Worm (Caenorhabditis elegans) whole organism, young adult: ENCODE results near the gene F42A9.9.

Experiments used
- F22D6.2 ChIP-seq: sonication (generic microtip); optimal IDR thresholded peaks from 2 replicates; lab custom pipeline; 2016; ENCODE audit warnings: mild to moderate bottlenecking, missing genetic modification characterization, missing compliant biosample characterization
- Y67H2A.10 ChIP-seq: fragments of 200-800 bp; sonication (Bioruptor generic); conservative IDR thresholded peaks from 2 replicates; pipeline ENCODE4 v1.3.6; 2022; ENCODE audit warnings: missing genetic modification reagents, missing genetic modification characterization, missing compliant biosample characterization
- ceh-40 ChIP-seq: fragments of 200-800 bp; sonication (Bioruptor generic); IDR thresholded peaks from 2 replicates; pipeline ENCODE4 v1.3.6; 2022; ENCODE audit warnings: missing genetic modification characterization, missing compliant biosample characterization
- efl-1 ChIP-seq: fragments of 150-350 bp; optimal IDR thresholded peaks from 2 replicates; lab custom pipeline; 2014; ENCODE audit warnings: missing biosample characterization, missing genetic modification reagents, missing genetic modification characterization
- egl-18 ChIP-seq: fragments of 200-800 bp; sonication (Bioruptor generic); IDR thresholded peaks from 2 replicates; pipeline ENCODE4 v1.3.6; 2022; ENCODE audit warnings: missing genetic modification reagents, missing genetic modification characterization, missing compliant biosample characterization
- pha-4 ChIP-seq: fragments of 150-350 bp; sonication (generic microtip); optimal IDR thresholded peaks from 2 replicates; lab custom pipeline; 2014; ENCODE audit warnings: missing biosample characterization, missing genetic modification reagents, missing genetic modification characterization
- repo-1 ChIP-seq: sonication (generic microtip); optimal IDR thresholded peaks from 2 replicates; lab custom pipeline; 2017; ENCODE audit warnings: mild to moderate bottlenecking, missing genetic modification characterization, missing compliant biosample characterization
- somi-1 ChIP-seq: fragments of 200-800 bp; sonication (Bioruptor generic); optimal IDR thresholded peaks from 2 replicates; lab custom pipeline; 2018; ENCODE audit warnings: mild to moderate bottlenecking, missing genetic modification characterization, missing compliant biosample characterization
- ztf-18 ChIP-seq: sonication (generic microtip); optimal IDR thresholded peaks from 2 replicates; lab custom pipeline; 2016; ENCODE audit warnings: missing genotype, mild to moderate bottlenecking, missing genetic modification characterization, missing compliant biosample characterization
- ztf-6 ChIP-seq: fragments of 200-800 bp; sonication (Bioruptor generic); IDR thresholded peaks from 2 replicates; pipeline ENCODE4 v1.3.6; 2022; ENCODE audit warnings: missing genetic modification reagents, missing genetic modification characterization, missing compliant biosample characterization

ce11 chrIV:8629609-8630052 lies 9.0 kb downstream of the F42A9.9 start:
- TF ChIP-seq ztf-18 (tag; lab: Kevin White, UChicago) (no peak), Y67H2A.10 (no peak), ztf-6 (no peak), pha-4 (tag; lab: Kevin White, UChicago) (no peak), F22D6.2 (no peak), repo-1 (tag; lab: Kevin White, UChicago) (no peak), efl-1 (no peak), egl-18 (GFP tag; lab: Robert Waterston, UW) (no peak), ceh-40 (GFP tag; lab: Robert Waterston, UW) (no peak), somi-1 (GFP tag; lab: Kevin White, UChicago) (peak; percentile 4)
